Fruit fly (Drosophila melanogaster) whole organism, embryonic: ENCODE data around the gene CG10970.
A peak's percentile ranks its signal among the peaks of the same experiment; 100 is the strongest.

Source experiments
- Aef1 ChIP-seq: fragments of 200-800 bp; sonication (Bioruptor generic); IDR thresholded peaks from 3 replicates; pipeline ENCODE4 v1.3.6; 2022; ENCODE audit warnings: missing biosample characterization, missing genetic modification characterization
- B-H2 ChIP-seq: fragments of 200-800 bp; sonication (Bioruptor generic); optimal IDR thresholded peaks from 2 replicates; lab custom pipeline; 2018; ENCODE audit warnings: missing biosample characterization, mild to moderate bottlenecking, missing genetic modification characterization
- BEAF-32 ChIP-seq: fragments of 200-800 bp; sonication (Bioruptor generic); optimal IDR thresholded peaks from 3 replicates; lab custom pipeline; 2017; ENCODE audit warnings: missing biosample characterization, missing genetic modification characterization, mild to moderate bottlenecking, moderate library complexity, missing genetic modification reagents
- BtbVII ChIP-seq: fragments of 200-800 bp; sonication (Bioruptor generic); optimal IDR thresholded peaks from 3 replicates; lab custom pipeline; 2017; ENCODE audit warnings: missing biosample characterization, mild to moderate bottlenecking, missing genetic modification characterization
- CG11085 ChIP-seq: fragments of 200-800 bp; sonication (Bioruptor generic); IDR thresholded peaks from 2 replicates; pipeline ENCODE4 v1.3.6; 2022; ENCODE audit warnings: missing biosample characterization, missing genetic modification characterization
- CG12071 ChIP-seq: fragments of 200-800 bp; sonication (Bioruptor generic); optimal IDR thresholded peaks from 3 replicates; lab custom pipeline; 2018; ENCODE audit warnings: missing biosample characterization, mild to moderate bottlenecking, missing genetic modification characterization
- CG12391 ChIP-seq: fragments of 200-800 bp; sonication (Bioruptor generic); optimal IDR thresholded peaks from 3 replicates; lab custom pipeline; 2018; ENCODE audit warnings: missing biosample characterization, mild to moderate bottlenecking, missing genetic modification characterization, moderate library complexity
- CG13123 ChIP-seq: fragments of 200-800 bp; sonication (Bioruptor generic); optimal IDR thresholded peaks from 2 replicates; lab custom pipeline; 2016; ENCODE audit warnings: missing biosample characterization, missing genetic modification characterization
- CG13424 ChIP-seq: fragments of 200-800 bp; sonication (Bioruptor generic); optimal IDR thresholded peaks from 2 replicates; lab custom pipeline; 2019; ENCODE audit warnings: missing biosample characterization, mild to moderate bottlenecking, missing genetic modification characterization, moderate library complexity
- CG14710 ChIP-seq: fragments of 200-800 bp; sonication (Bioruptor generic); optimal IDR thresholded peaks from 3 replicates; lab custom pipeline; 2019; ENCODE audit warnings: missing biosample characterization, mild to moderate bottlenecking, missing genetic modification characterization, moderate library complexity
- CG14860 ChIP-seq: fragments of 200-800 bp; sonication (Bioruptor generic); IDR thresholded peaks from 3 replicates; pipeline ENCODE4 v1.3.6; 2022; ENCODE audit warnings: missing biosample characterization, missing genetic modification characterization; ENCODE audit not compliant: partially characterized antibody
- CG15514 ChIP-seq: fragments of 200-800 bp; sonication (Bioruptor generic); optimal IDR thresholded peaks from 3 replicates; lab custom pipeline; 2017; ENCODE audit warnings: missing biosample characterization, missing genetic modification characterization, mild to moderate bottlenecking, moderate library complexity, missing genetic modification reagents
- CG16813 ChIP-seq: fragments of 200-800 bp; sonication (Bioruptor generic); IDR thresholded peaks from 3 replicates; pipeline ENCODE4 v1.3.6; 2022; ENCODE audit warnings: missing biosample characterization, missing genetic modification characterization; ENCODE audit not compliant: partially characterized antibody
- CG2116 ChIP-seq: fragments of 200-800 bp; sonication (Bioruptor generic); optimal IDR thresholded peaks from 3 replicates; lab custom pipeline; 2018; ENCODE audit warnings: missing biosample characterization, mild to moderate bottlenecking, missing genetic modification characterization
- CG2129 ChIP-seq: fragments of 200-800 bp; sonication (Bioruptor generic); IDR thresholded peaks from 2 replicates; pipeline ENCODE4 v1.3.6; 2022; ENCODE audit warnings: missing biosample characterization, missing genetic modification characterization; ENCODE audit not compliant: partially characterized antibody
- CG31365 ChIP-seq: fragments of 200-800 bp; sonication (Bioruptor generic); optimal IDR thresholded peaks from 2 replicates; lab custom pipeline; 2018; ENCODE audit warnings: missing biosample characterization, mild to moderate bottlenecking, missing genetic modification characterization
- CG31388 ChIP-seq: fragments of 200-800 bp; sonication (Bioruptor generic); optimal IDR thresholded peaks from 2 replicates; lab custom pipeline; 2016; ENCODE audit warnings: missing biosample characterization, missing genetic modification characterization
- CG4404 ChIP-seq: fragments of 200-800 bp; sonication (Bioruptor generic); IDR thresholded peaks from 2 replicates; pipeline ENCODE4 v1.3.6; 2022; ENCODE audit warnings: missing biosample characterization, missing genetic modification characterization
- CG6254 ChIP-seq: fragments of 200-800 bp; sonication (Bioruptor generic); optimal IDR thresholded peaks from 3 replicates; lab custom pipeline; 2017; ENCODE audit warnings: mild to moderate bottlenecking, missing biosample characterization, missing genetic modification reagents, missing genetic modification characterization
- CG6683 ChIP-seq: fragments of 200-800 bp; sonication (Bioruptor generic); optimal IDR thresholded peaks from 2 replicates; lab custom pipeline; 2017; ENCODE audit warnings: missing biosample characterization, mild to moderate bottlenecking, missing genetic modification characterization, missing genetic modification reagents
- CG6791 ChIP-seq: fragments of 200-800 bp; sonication (Bioruptor generic); IDR thresholded peaks from 3 replicates; pipeline ENCODE4 v1.3.6; 2022; ENCODE audit warnings: missing biosample characterization, missing genetic modification characterization; ENCODE audit not compliant: partially characterized antibody
- CG7928 ChIP-seq: fragments of 200-800 bp; sonication (Bioruptor generic); optimal IDR thresholded peaks from 2 replicates; lab custom pipeline; 2017; ENCODE audit warnings: missing biosample characterization, mild to moderate bottlenecking, missing genetic modification characterization
- CG7963 ChIP-seq: fragments of 200-800 bp; sonication (Bioruptor generic); IDR thresholded peaks from 3 replicates; pipeline ENCODE4 v1.3.6; 2022; ENCODE audit warnings: missing biosample characterization, missing genetic modification characterization; ENCODE audit not compliant: partially characterized antibody
- CG8089 ChIP-seq: fragments of 200-800 bp; sonication (Bioruptor generic); optimal IDR thresholded peaks from 3 replicates; lab custom pipeline; 2016; ENCODE audit warnings: missing biosample characterization, missing genetic modification characterization
- CG8924 ChIP-seq: fragments of 200-800 bp; optimal IDR thresholded peaks from 3 replicates; lab custom pipeline; 2019; ENCODE audit warnings: missing biosample characterization, mild to moderate bottlenecking, missing genetic modification characterization, moderate library complexity
- CG9797 ChIP-seq: fragments of 200-800 bp; sonication (Bioruptor generic); optimal IDR thresholded peaks from 3 replicates; lab custom pipeline; 2018; ENCODE audit warnings: missing biosample characterization, mild to moderate bottlenecking, missing genetic modification characterization
- Chrac-16 ChIP-seq: fragments of 200-800 bp; sonication (Bioruptor generic); optimal IDR thresholded peaks from 3 replicates; lab custom pipeline; 2016; ENCODE audit warnings: missing biosample characterization, missing genetic modification characterization
- Dad ChIP-seq: fragments of 200-800 bp; sonication (Bioruptor generic); optimal IDR thresholded peaks from 3 replicates; lab custom pipeline; 2016; ENCODE audit warnings: missing biosample characterization, missing genetic modification characterization
- Dp ChIP-seq: fragments of 200-800 bp; sonication (Bioruptor generic); optimal IDR thresholded peaks from 2 replicates; lab custom pipeline; 2018; ENCODE audit warnings: missing biosample characterization, mild to moderate bottlenecking, missing genetic modification characterization, moderate library complexity
- Dref ChIP-seq: fragments of 200-800 bp; sonication (Bioruptor generic); IDR thresholded peaks from 2 replicates; pipeline ENCODE4 v1.3.6; 2022; ENCODE audit warnings: missing biosample characterization, missing genetic modification characterization
- HLH4C ChIP-seq: fragments of 200-800 bp; sonication (Bioruptor generic); IDR thresholded peaks from 3 replicates; pipeline ENCODE4 v1.3.6; 2022; ENCODE audit warnings: missing biosample characterization, missing genetic modification characterization; ENCODE audit not compliant: partially characterized antibody
- HLH54F ChIP-seq: fragments of 200-800 bp; sonication (Bioruptor generic); optimal IDR thresholded peaks from 3 replicates; lab custom pipeline; 2016; ENCODE audit warnings: missing biosample characterization, missing genetic modification characterization
- NFAT ChIP-seq: fragments of 200-800 bp; sonication (Bioruptor generic); IDR thresholded peaks from 2 replicates; pipeline ENCODE4 v1.3.6; 2022; ENCODE audit warnings: missing biosample characterization, missing genetic modification characterization
- NfI ChIP-seq: fragments of 200-800 bp; sonication (Bioruptor generic); optimal IDR thresholded peaks from 3 replicates; lab custom pipeline; 2018; ENCODE audit warnings: missing biosample characterization, mild to moderate bottlenecking, missing genetic modification characterization, moderate library complexity
- ase ChIP-seq: fragments of 200-800 bp; sonication (Bioruptor generic); IDR thresholded peaks from 3 replicates; pipeline ENCODE4 v1.3.6; 2022; ENCODE audit warnings: missing biosample characterization, missing genetic modification characterization
- ato ChIP-seq: fragments of 200-800 bp; sonication (Bioruptor generic); IDR thresholded peaks from 2 replicates; pipeline ENCODE4 v1.3.6; 2022; ENCODE audit warnings: missing biosample characterization, missing genetic modification characterization; ENCODE audit not compliant: partially characterized antibody
- bbx ChIP-seq: fragments of 200-800 bp; sonication (Bioruptor generic); IDR thresholded peaks from 2 replicates; pipeline ENCODE4 v1.3.6; 2022; ENCODE audit warnings: missing biosample characterization, missing genetic modification characterization; ENCODE audit not compliant: partially characterized antibody
- gro ChIP-seq: fragments of 200-800 bp; sonication (Bioruptor generic); optimal IDR thresholded peaks from 2 replicates; lab custom pipeline; 2016; ENCODE audit warnings: missing biosample characterization, missing genetic modification characterization
- h ChIP-seq: fragments of >200 bp; optimal IDR thresholded peaks from 2 replicates; lab custom pipeline; 2017
- hb ChIP-seq: fragments of 200-800 bp; sonication (Bioruptor generic); IDR thresholded peaks from 3 replicates; pipeline ENCODE4 v1.3.6; 2022; ENCODE audit warnings: missing biosample characterization, missing genetic modification characterization; ENCODE audit not compliant: partially characterized antibody
- inv ChIP-seq: fragments of 200-800 bp; sonication (Bioruptor generic); IDR thresholded peaks from 2 replicates; pipeline ENCODE4 v1.3.6; 2022; ENCODE audit warnings: missing biosample characterization, missing genetic modification characterization; ENCODE audit not compliant: partially characterized antibody
- jing ChIP-seq: fragments of 200-800 bp; sonication (Bioruptor generic); optimal IDR thresholded peaks from 2 replicates; lab custom pipeline; 2018; ENCODE audit warnings: missing biosample characterization, mild to moderate bottlenecking, missing genetic modification characterization
- knrl ChIP-seq: fragments of 200-800 bp; sonication (Bioruptor generic); IDR thresholded peaks from 3 replicates; pipeline ENCODE4 v1.3.6; 2022; ENCODE audit warnings: missing biosample characterization, missing genetic modification characterization; ENCODE audit not compliant: partially characterized antibody
- lab ChIP-seq: fragments of 200-800 bp; sonication (Bioruptor generic); optimal IDR thresholded peaks from 3 replicates; lab custom pipeline; 2017; ENCODE audit warnings: missing biosample characterization, missing genetic modification characterization, mild to moderate bottlenecking, moderate library complexity, missing genetic modification reagents
- mam ChIP-seq: fragments of 200-800 bp; sonication (Bioruptor generic); optimal IDR thresholded peaks from 3 replicates; lab custom pipeline; 2016; ENCODE audit warnings: missing biosample characterization, missing genetic modification characterization
- pum ChIP-seq: fragments of 200-800 bp; sonication (Bioruptor generic); optimal IDR thresholded peaks from 2 replicates; lab custom pipeline; 2016; ENCODE audit warnings: missing biosample characterization, missing genetic modification characterization
- sens ChIP-seq: fragments of 200-800 bp; sonication (Bioruptor generic); peaks from one replicate; lab custom pipeline; 2016; ENCODE audit warnings: missing biosample characterization, missing genetic modification characterization
- trem ChIP-seq: fragments of 200-800 bp; optimal IDR thresholded peaks from 3 replicates; lab custom pipeline; 2019; ENCODE audit warnings: missing biosample characterization, mild to moderate bottlenecking, missing genetic modification characterization, moderate library complexity
- vnd ChIP-seq: fragments of 200-800 bp; sonication (Bioruptor generic); IDR thresholded peaks from 3 replicates; pipeline ENCODE4 v1.3.6; 2022; ENCODE audit warnings: missing biosample characterization, missing genetic modification characterization; ENCODE audit not compliant: partially characterized antibody

CG10970 gene

DNA sequence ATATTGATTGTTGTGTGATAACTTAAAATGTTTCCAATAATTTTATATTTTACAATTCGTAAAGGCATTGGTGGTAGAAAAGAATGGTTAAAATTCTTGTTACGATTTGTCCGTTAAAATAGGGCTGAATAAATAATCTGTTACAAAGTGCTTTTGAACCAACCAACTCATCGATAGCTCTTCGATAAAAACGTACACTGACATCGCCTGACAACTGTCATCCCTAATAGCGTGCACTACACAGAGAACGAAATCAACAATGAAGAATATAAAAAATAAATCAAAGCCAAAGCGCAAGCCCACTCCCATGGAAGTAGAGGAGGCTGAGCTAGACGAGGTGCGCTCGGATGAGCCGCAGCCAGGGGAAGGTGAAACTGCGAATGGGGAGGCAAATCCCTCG lies 14.5 kb upstream of the CG10970 start, which contains the start of gene CG32708 (continued):
- TF ChIP-seq CG14710 (tag; lab: Kevin White, UChicago) (peak; percentile 2), CG8089 (GFP tag; lab: Kevin White, UChicago) (no peak), h (lab: Kevin White, UChicago) (no peak), ase (0 out of 3 replicates have a peak, but pooled peaks have one; percentile 7), CG4404 (GFP tag; lab: Robert Waterston, UW) (no peak), Chrac-16 (GFP tag; lab: Kevin White, UChicago) (no peak), CG7928 (GFP tag; lab: Kevin White, UChicago) (peak; percentile 85), CG6254 (no peak), Dref (GFP tag; lab: Robert Waterston, UW) (peak; percentile 85), knrl (GFP tag; lab: Robert Waterston, UW) (peak; percentile 61; the same call in 2 of the 3 replicates), CG9797 (GFP tag; lab: Kevin White, UChicago) (no peak), ato (GFP tag; lab: Robert Waterston, UW) (peak; percentile 48), CG2129 (peak; percentile 32; the same call in 1 of the 2 replicates), CG13424 (tag; lab: Kevin White, UChicago) (no peak), CG8924 (no peak), CG12391 (tag; lab: Kevin White, UChicago) (no peak), CG2116 (GFP tag; lab: Kevin White, UChicago) (peak; percentile 56), CG6683 (GFP tag; lab: Kevin White, UChicago) (no peak), CG15514 (peak; percentile 81), inv (peak; percentile 54), trem (tag; lab: Kevin White, UChicago) (peak; percentile 20), CG16813 (GFP tag; lab: Robert Waterston, UW) (peak; percentile 68), NFAT (no peak), lab (GFP tag; lab: Kevin White, UChicago) (no peak), HLH4C (GFP tag; lab: Robert Waterston, UW) (peak; percentile 72), vnd (GFP tag; lab: Robert Waterston, UW) (peak; percentile 60; the same call in 2 of the 3 replicates), CG31388 (GFP tag; lab: Kevin White, UChicago) (no peak), mam (no peak), CG7963 (GFP tag; lab: Robert Waterston, UW) (peak; percentile 63; the same call in 2 of the 3 replicates), hb (GFP tag; lab: Robert Waterston, UW) (peak; percentile 58; the same call in 2 of the 3 replicates), bbx (GFP tag; lab: Robert Waterston, UW) (peak; percentile 74), BEAF-32 (GFP tag; lab: Kevin White, UChicago) (peak; percentile 69), HLH54F (GFP tag; lab: Kevin White, UChicago) (peak; percentile 4), jing (GFP tag; lab: Kevin White, UChicago) (no peak), pum (GFP tag; lab: Kevin White, UChicago) (no peak), CG12071 (GFP tag; lab: Kevin White, UChicago) (no peak), CG11085 (no peak), NfI (no peak), gro (peak; percentile 16), Aef1 (no peak), CG14860 (peak; percentile 48; the same call in 2 of the 3 replicates), sens (GFP tag; lab: Kevin White, UChicago) (peak; percentile 80), B-H2 (GFP tag; lab: Kevin White, UChicago) (no peak), CG6791 (GFP tag; lab: Robert Waterston, UW) (peak; percentile 65; the same call in 2 of the 3 replicates), Dad (GFP tag; lab: Kevin White, UChicago) (no peak), CG31365 (tag; lab: Kevin White, UChicago) (no peak), CG13123 (GFP tag; lab: Kevin White, UChicago) (no peak), Dp (GFP tag; lab: Kevin White, UChicago) (peak; percentile 39), BtbVII (GFP tag; lab: Kevin White, UChicago) (no peak)
